Fruit fly (Drosophila melanogaster) whole organism, adult: ENCODE measurements around the gene Neu2.
A peak's percentile ranks its signal among the peaks of the same experiment; 100 is the strongest.

Experiments
- CG11617 ChIP-seq: fragments of 200-800 bp; sonication (Bioruptor generic); optimal IDR thresholded peaks from 2 replicates; lab custom pipeline; 2017; ENCODE audit warnings: mild to moderate bottlenecking, missing biosample characterization, missing genetic modification reagents, missing genetic modification characterization
- CG12768 ChIP-seq: fragments of 200-800 bp; sonication (Bioruptor generic); optimal IDR thresholded peaks from 2 replicates; lab custom pipeline; 2017; ENCODE audit warnings: missing biosample characterization, missing genetic modification characterization, mild to moderate bottlenecking, moderate library complexity, missing genetic modification reagents
- CG14711 ChIP-seq: fragments of 200-800 bp; sonication (Bioruptor generic); optimal IDR thresholded peaks from 2 replicates; lab custom pipeline; 2018; ENCODE audit warnings: missing biosample characterization, mild to moderate bottlenecking, missing genetic modification characterization, moderate library complexity
- CG1620 ChIP-seq: fragments of 200-800 bp; sonication (Bioruptor generic); optimal IDR thresholded peaks from 2 replicates; lab custom pipeline; 2016; ENCODE audit warnings: missing biosample characterization, missing genetic modification characterization
- CG33017 ChIP-seq: fragments of 200-800 bp; sonication (Bioruptor generic); optimal IDR thresholded peaks from 2 replicates; lab custom pipeline; 2018; ENCODE audit warnings: missing biosample characterization, mild to moderate bottlenecking, missing genetic modification characterization, moderate library complexity
- CG5204 ChIP-seq: fragments of 200-800 bp; sonication (Bioruptor generic); optimal IDR thresholded peaks from 2 replicates; lab custom pipeline; 2016; ENCODE audit warnings: missing biosample characterization, missing genetic modification characterization
- CG7045 ChIP-seq: fragments of 200-800 bp; sonication (Bioruptor generic); optimal IDR thresholded peaks from 2 replicates; lab custom pipeline; 2017; ENCODE audit warnings: missing biosample characterization, mild to moderate bottlenecking, missing genetic modification characterization
- CG7101 ChIP-seq: fragments of 200-800 bp; sonication (Bioruptor generic); optimal IDR thresholded peaks from 2 replicates; lab custom pipeline; 2018; ENCODE audit warnings: missing biosample characterization, mild to moderate bottlenecking, missing genetic modification characterization, moderate library complexity
- Clk ChIP-seq: fragments of 200-800 bp; sonication (Bioruptor generic); optimal IDR thresholded peaks from 2 replicates; lab custom pipeline; 2017; ENCODE audit warnings: missing biosample characterization, missing genetic modification characterization
- Crg-1 ChIP-seq: fragments of 200-800 bp; sonication (Bioruptor generic); optimal IDR thresholded peaks from 2 replicates; lab custom pipeline; 2016; ENCODE audit warnings: missing biosample characterization, missing genetic modification characterization
- Hr96 ChIP-seq: fragments of 200-800 bp; sonication (Bioruptor generic); optimal IDR thresholded peaks from 2 replicates; lab custom pipeline; 2016; ENCODE audit warnings: missing biosample characterization, missing genetic modification characterization
- Mnt ChIP-seq: fragments of 200-800 bp; sonication (Bioruptor generic); optimal IDR thresholded peaks from 2 replicates; lab custom pipeline; 2016; ENCODE audit warnings: missing biosample characterization, mild to moderate bottlenecking, missing genetic modification characterization
- bab1 ChIP-seq: fragments of 200-800 bp; sonication (Bioruptor generic); optimal IDR thresholded peaks from 3 replicates; lab custom pipeline; 2019; ENCODE audit warnings: missing biosample characterization, mild to moderate bottlenecking, missing genetic modification characterization, moderate library complexity
- cic ChIP-seq: fragments of 200-800 bp; sonication (Bioruptor generic); optimal IDR thresholded peaks from 2 replicates; lab custom pipeline; 2017; ENCODE audit warnings: missing biosample characterization, mild to moderate bottlenecking, missing genetic modification characterization, moderate library complexity
- cnc ChIP-seq, 2 experiments: fragments of >200 bp; optimal IDR thresholded peaks; 2 replicates each; lab custom pipeline; 2017
- kay ChIP-seq: fragments of 200-800 bp; sonication (Bioruptor generic); peaks from one replicate; lab custom pipeline; 2016; ENCODE audit warnings: missing biosample characterization, missing genetic modification characterization, borderline replicate concordance
- ovo ChIP-seq: fragments of 200-800 bp; sonication (Bioruptor generic); optimal IDR thresholded peaks from 2 replicates; lab custom pipeline; 2016; ENCODE audit warnings: missing biosample characterization, missing genetic modification characterization
- pad ChIP-seq: fragments of 200-800 bp; sonication (Bioruptor generic); optimal IDR thresholded peaks from 3 replicates; lab custom pipeline; 2017; ENCODE audit warnings: missing biosample characterization, missing genetic modification characterization, mild to moderate bottlenecking, moderate library complexity, missing genetic modification reagents
- tj ChIP-seq: fragments of 200-800 bp; sonication (Bioruptor generic); optimal IDR thresholded peaks from 3 replicates; lab custom pipeline; 2017; ENCODE audit warnings: missing biosample characterization, mild to moderate bottlenecking, missing genetic modification characterization, moderate library complexity
- toe ChIP-seq: fragments of 200-800 bp; sonication (Bioruptor generic); optimal IDR thresholded peaks from 2 replicates; lab custom pipeline; 2016; ENCODE audit warnings: missing biosample characterization, missing genetic modification characterization

Gene Neu2

DNA sequence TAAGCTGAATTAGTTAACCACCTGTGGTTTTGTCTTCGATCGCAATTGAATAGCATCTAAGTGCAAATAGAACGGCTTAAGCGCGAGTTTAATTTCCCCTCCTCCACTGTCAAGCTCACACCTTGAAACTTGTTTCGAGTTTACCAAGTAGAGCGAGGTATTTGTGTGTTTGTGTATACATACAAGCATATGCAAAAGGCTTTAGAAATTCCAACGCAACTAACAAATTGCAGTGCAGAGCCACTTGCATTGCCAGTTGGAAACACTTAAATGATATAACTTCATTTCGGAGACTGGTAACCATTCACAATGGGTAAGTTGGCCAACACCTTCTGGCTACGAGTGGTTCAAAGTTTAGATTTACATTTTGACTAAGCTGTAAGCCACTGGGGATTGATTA lies 17.6 kb upstream of the Neu2 start:
- no peak for TF ChIP-seq CG33017
- no peak for TF ChIP-seq bab1 (GFP tag; lab: Kevin White, UChicago)
- TF ChIP-seq CG14711 (tag; lab: Kevin White, UChicago) = no peak
- no peak for TF ChIP-seq CG11617 (GFP tag; lab: Kevin White, UChicago)
- TF ChIP-seq cnc (optimal IDR thresholded peaks at IDR 0.05; lab: Kevin White, UChicago) = no peak
- TF ChIP-seq CG5204 (GFP tag; lab: Kevin White, UChicago) = no peak
- TF ChIP-seq CG7045 = no peak
- TF ChIP-seq Hr96 (GFP tag; lab: Kevin White, UChicago) = no peak
- TF ChIP-seq tj (GFP tag; lab: Kevin White, UChicago) = no peak
- TF ChIP-seq ovo (GFP tag; lab: Kevin White, UChicago) = no peak
- TF ChIP-seq kay (GFP tag; lab: Kevin White, UChicago) = no peak
- TF ChIP-seq CG7101 = no peak
- TF ChIP-seq cic (GFP tag; lab: Kevin White, UChicago) = no peak
- no peak for TF ChIP-seq pad
- TF ChIP-seq Clk (GFP tag; lab: Kevin White, UChicago) = no peak
- TF ChIP-seq Crg-1 = no peak
- no peak for TF ChIP-seq toe (GFP tag; lab: Kevin White, UChicago)
- TF ChIP-seq CG12768 (GFP tag; lab: Kevin White, UChicago) = no peak
- no peak for TF ChIP-seq Mnt (GFP tag; lab: Kevin White, UChicago)

DNA sequence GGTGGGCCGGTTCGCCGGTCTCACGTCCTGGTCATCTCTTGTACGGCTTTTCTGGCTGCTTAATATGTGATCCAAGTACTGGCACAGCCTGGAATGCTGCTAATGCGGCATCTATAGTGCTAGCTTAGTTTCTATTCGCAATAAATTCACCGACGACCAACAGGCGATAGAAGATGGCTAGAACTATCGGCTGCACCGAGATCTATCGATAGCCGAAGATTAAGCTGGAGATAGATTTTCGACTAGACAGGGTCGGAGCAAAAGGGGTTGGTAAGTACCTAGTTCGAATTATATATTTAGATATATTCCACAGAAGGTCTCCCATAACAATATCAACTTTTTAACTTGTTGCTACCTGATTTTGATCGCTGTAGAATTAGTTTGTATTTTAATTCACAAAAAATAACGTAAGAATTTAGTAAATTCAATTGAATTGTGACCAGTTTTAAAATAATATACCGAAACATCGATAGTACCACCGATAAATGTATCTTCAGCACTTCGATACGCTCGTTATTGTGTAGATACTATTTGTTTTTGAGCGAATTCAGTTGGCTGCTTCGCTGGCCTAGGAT lies 17.1 kb upstream of the Neu2 start, which contains the start of the genes Glg1 and M6:
Glg1 (minus strand) TSS at position 185 of the 575 bp plus-strand sequence.
M6 (plus strand) TSS at position 499 of the 575 bp plus-strand sequence.
- TF ChIP-seq kay (GFP tag; lab: Kevin White, UChicago) (no peak), tj (GFP tag; lab: Kevin White, UChicago) (peak; percentile 52), Clk (GFP tag; lab: Kevin White, UChicago) (no peak), Crg-1 (peak; percentile 67), CG7045 (peak; percentile 62), CG5204 (GFP tag; lab: Kevin White, UChicago) (no peak), CG33017 (peak; percentile 53), bab1 (GFP tag; lab: Kevin White, UChicago) (peak; percentile 70), CG14711 (tag; lab: Kevin White, UChicago) (peak; percentile 55), CG1620 (GFP tag; lab: Kevin White, UChicago) (peak; percentile 61), CG11617 (GFP tag; lab: Kevin White, UChicago) (peak; percentile 65), pad (peak; percentile 63), cic (GFP tag; lab: Kevin White, UChicago) (no peak), CG7101 (peak; percentile 70), toe (GFP tag; lab: Kevin White, UChicago) (no peak), ovo (GFP tag; lab: Kevin White, UChicago) (no peak), Hr96 (GFP tag; lab: Kevin White, UChicago) (peak; percentile 79), CG12768 (GFP tag; lab: Kevin White, UChicago) (peak; percentile 59), cnc (optimal IDR thresholded peaks at IDR 0.05; lab: Kevin White, UChicago) (no peak), Mnt (GFP tag; lab: Kevin White, UChicago) (peak; percentile 61)

DNA sequence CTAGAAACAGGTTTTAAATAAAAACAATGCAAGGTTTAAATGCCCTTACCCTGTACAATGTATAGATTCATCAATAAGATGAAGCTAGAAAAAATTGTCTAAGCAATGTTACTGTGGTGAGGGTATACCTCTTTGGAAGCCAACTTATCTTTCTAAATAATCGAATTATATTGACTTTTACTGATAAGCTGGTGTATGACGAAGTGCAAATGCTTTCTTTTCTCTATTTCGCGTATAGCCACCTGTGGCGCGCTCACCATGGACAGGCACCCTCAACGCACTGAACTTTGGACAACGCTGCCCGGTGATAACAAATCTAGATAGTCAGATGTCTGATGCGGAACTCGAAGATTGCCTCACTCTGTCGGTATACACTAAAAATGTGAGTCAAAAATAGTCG lies 11.5 kb upstream of the Neu2 start:
- TF ChIP-seq CG12768 (GFP tag; lab: Kevin White, UChicago) (peak; percentile 82), cic (GFP tag; lab: Kevin White, UChicago) (peak; percentile 55), bab1 (GFP tag; lab: Kevin White, UChicago) (no peak), CG33017 (peak; percentile 60), CG14711 (tag; lab: Kevin White, UChicago) (peak; percentile 32), Mnt (GFP tag; lab: Kevin White, UChicago) (peak; percentile 22), Hr96 (GFP tag; lab: Kevin White, UChicago) (no peak), CG7101 (peak; percentile 15), tj (GFP tag; lab: Kevin White, UChicago) (no peak), CG5204 (GFP tag; lab: Kevin White, UChicago) (no peak)

DNA sequence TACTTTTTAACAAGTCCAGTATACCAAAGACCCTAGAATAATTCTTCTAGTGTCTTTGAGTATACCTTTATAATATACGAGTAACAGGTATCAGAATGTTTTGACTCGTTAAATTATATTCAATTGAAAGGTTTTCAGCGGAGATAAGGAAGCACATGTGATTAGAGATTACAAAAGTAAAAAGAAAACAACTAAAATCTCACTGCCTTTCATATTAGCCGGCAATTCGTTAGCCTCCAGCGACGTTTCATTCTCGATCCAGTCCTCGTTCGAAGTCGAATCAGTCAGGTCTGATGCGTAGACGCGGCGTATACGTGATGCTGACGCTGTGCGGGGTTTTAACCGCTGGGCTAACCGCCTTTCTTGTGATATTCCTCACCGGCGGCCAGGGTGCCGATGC lies 10.8 kb upstream of the Neu2 start, which contains the start of gene Est-Q:
Est-Q (plus strand) TSS at position 250 of the 400 bp plus-strand sequence.
- no peak for TF ChIP-seq tj (GFP tag; lab: Kevin White, UChicago)
- TF ChIP-seq Mnt (GFP tag; lab: Kevin White, UChicago) = peak; percentile 87
- peak; percentile 22 for TF ChIP-seq CG12768 (GFP tag; lab: Kevin White, UChicago)
- TF ChIP-seq cic (GFP tag; lab: Kevin White, UChicago) = peak; percentile 96
- TF ChIP-seq CG1620 (GFP tag; lab: Kevin White, UChicago) = no peak
- no peak for TF ChIP-seq pad

DNA sequence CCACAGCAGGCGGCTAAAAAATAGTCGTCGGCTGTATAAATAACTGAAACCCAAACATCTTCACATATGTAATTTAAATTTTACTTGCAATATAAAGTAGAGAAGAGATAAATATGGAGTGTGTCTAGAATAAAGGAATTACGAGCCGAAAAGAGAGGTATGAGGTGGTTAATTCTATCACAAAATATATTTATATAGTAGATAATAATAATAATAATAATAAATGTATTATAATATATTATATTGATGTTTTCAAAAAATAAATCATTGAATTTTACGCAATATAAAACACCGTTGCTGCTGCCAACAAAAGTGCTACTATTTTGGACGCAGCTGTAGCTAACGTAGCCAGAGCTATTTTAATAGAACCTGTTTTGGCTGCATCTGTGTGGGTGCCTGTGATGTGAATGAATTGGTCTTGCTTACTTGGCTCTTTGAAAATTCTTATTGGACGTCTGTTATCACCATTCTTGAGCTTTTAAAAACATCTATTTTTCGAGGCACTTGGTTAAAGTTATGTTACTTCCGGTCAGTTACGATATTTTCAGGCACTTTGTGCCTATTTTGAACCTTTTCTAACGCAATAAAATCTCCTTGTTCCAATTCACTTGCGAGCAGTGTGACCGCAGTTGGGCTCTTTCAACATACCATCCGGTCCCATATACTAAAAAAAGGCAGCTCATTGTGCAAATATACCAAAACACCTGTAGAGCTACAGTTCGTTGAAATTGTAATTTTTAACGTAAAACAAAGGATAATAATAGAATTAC lies 6.7 kb upstream of the Neu2 start, which contains the start of gene Hr78:
Hr78 (minus strand) TSS at position 630 of the 770 bp plus-strand sequence.
- TF ChIP-seq toe (GFP tag; lab: Kevin White, UChicago) = no peak
- TF ChIP-seq CG12768 (GFP tag; lab: Kevin White, UChicago) = peak; percentile 48
- no peak for TF ChIP-seq CG5204 (GFP tag; lab: Kevin White, UChicago)
- TF ChIP-seq ovo (GFP tag; lab: Kevin White, UChicago) = no peak
- peak; percentile 67 for TF ChIP-seq CG11617 (GFP tag; lab: Kevin White, UChicago)
- TF ChIP-seq Hr96 (GFP tag; lab: Kevin White, UChicago) = no peak
- TF ChIP-seq CG14711 (tag; lab: Kevin White, UChicago) = peak; percentile 64
- TF ChIP-seq kay (GFP tag; lab: Kevin White, UChicago) = no peak
- no peak for TF ChIP-seq CG1620 (GFP tag; lab: Kevin White, UChicago)
- TF ChIP-seq tj (GFP tag; lab: Kevin White, UChicago) = peak; percentile 59
- no peak for TF ChIP-seq Crg-1
- peak; percentile 68 for TF ChIP-seq CG33017
- TF ChIP-seq cic (GFP tag; lab: Kevin White, UChicago) = peak; percentile 74
- TF ChIP-seq cnc (optimal IDR thresholded peaks at IDR 0.05; lab: Kevin White, UChicago) = no peak
- TF ChIP-seq bab1 (GFP tag; lab: Kevin White, UChicago) = peak; percentile 38
- TF ChIP-seq CG7045 = peak; percentile 58
- TF ChIP-seq Clk (GFP tag; lab: Kevin White, UChicago) = no peak
- no peak for TF ChIP-seq pad
- TF ChIP-seq Mnt (GFP tag; lab: Kevin White, UChicago) = peak; percentile 20
- TF ChIP-seq CG7101 = peak; percentile 61
